Worm (Caenorhabditis elegans): ENCODE results near the gene cct-7.
A peak's percentile ranks its signal among the peaks of the same experiment; 100 is the strongest.

cct-7 gene

DNA sequence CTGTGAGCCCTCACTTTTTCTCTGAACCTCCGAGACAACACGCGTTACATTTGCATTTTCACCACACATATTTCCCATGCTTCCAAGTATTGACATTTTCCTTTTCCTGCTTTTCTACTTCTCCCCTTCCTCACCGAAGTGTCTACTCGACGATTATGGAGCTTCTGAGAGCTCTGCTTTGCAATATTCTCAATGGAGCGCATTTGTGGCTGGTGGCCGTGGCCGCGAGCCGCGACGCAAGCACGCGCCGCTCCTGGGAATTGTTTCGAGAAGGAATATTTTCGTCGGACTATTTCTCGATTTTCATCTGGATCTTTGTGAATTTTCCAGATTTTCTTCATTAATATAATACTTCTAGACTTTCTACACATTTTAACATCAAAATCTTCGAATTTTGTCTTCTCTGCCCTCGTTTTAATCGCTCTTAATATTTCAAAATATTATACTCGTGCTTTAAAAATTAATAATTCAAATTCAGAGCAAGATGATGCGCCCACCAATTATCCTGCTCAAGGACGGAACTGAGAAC is at the start of gene cct-7, which contains the start of gene T10B5.4 (continued):
- no peak for TF ChIP-seq hlh-15 (tag; optimal IDR thresholded peaks at IDR 0.05)
- TF ChIP-seq tbx-2 (tag; optimal IDR thresholded peaks at IDR 0.05): peak; percentile 96
- no peak for TF ChIP-seq pha-2 (tag; optimal IDR thresholded peaks at IDR 0.05)
- no peak for TF ChIP-seq fkh-6 (tag; optimal IDR thresholded peaks at IDR 0.05)
- TF ChIP-seq npax-4 (tag; optimal IDR thresholded peaks at IDR 0.05): no peak
- peak; percentile 85 for TF ChIP-seq ceh-34 (tag; optimal IDR thresholded peaks at IDR 0.05)
- TF ChIP-seq K02D7.2 (tag; optimal IDR thresholded peaks at IDR 0.05): no peak
- peak; percentile 81 for TF ChIP-seq hlh-30 (tag; optimal IDR thresholded peaks at IDR 0.05; ENCODE audit: insufficient read depth)
- peak; percentile 10 for TF ChIP-seq ceh-30 (tag; optimal IDR thresholded peaks at IDR 0.05)
- TF ChIP-seq F13H6.1 (tag; optimal IDR thresholded peaks at IDR 0.05): peak; percentile 48
- peak; percentile 64 for TF ChIP-seq tbx-7 (tag; optimal IDR thresholded peaks at IDR 0.05)
- no peak for TF ChIP-seq gmeb-2 (tag; optimal IDR thresholded peaks at IDR 0.05)
- TF ChIP-seq ceh-2 (tag; optimal IDR thresholded peaks at IDR 0.05): peak; percentile 88
- TF ChIP-seq unc-55 (GFP tag; optimal IDR thresholded peaks at IDR 0.05): peak; percentile 53
- no peak for TF ChIP-seq ama-1 (optimal IDR thresholded peaks at IDR 0.05)
- TF ChIP-seq lin-11 (tag; optimal IDR thresholded peaks at IDR 0.05): no peak
- peak; percentile 93 for TF ChIP-seq ceh-14 (tag; optimal IDR thresholded peaks at IDR 0.05)

DNA sequence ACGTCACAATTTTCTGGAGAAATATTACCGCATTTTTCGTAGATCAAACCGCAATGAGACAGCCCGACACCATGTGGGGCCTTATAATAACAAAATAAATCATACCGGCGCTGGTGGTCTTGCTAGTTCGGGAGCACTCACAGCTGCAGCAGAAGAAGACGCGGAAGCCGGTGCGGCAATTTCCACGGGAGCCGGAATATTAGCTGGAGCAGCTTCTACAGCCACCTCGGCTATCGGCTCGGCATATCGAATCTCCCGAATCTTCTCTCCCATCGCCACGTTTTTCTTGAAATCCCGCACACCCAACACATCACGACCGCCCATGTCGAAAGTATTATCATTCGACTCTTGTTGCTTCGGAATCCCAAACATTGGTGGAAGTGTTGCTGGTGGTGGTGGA is 47.5 kb upstream of the cct-7 start:
- TF ChIP-seq ets-4 (tag; optimal IDR thresholded peaks at IDR 0.05) (no peak), K02D7.2 (tag; optimal IDR thresholded peaks at IDR 0.05) (no peak), tbx-7 (tag; optimal IDR thresholded peaks at IDR 0.05) (no peak), ceh-19 (GFP tag; optimal IDR thresholded peaks at IDR 0.05) (no peak), ceh-14 (tag; optimal IDR thresholded peaks at IDR 0.05) (no peak), C38D4.7 (GFP tag; optimal IDR thresholded peaks at IDR 0.05) (no peak), fkh-10 (GFP tag; optimal IDR thresholded peaks at IDR 0.05) (no peak), hlh-6 (tag; optimal IDR thresholded peaks at IDR 0.05) (no peak), pag-3 (tag; optimal IDR thresholded peaks at IDR 0.05; ENCODE audit: borderline replicate concordance) (no peak), pax-1 (tag; optimal IDR thresholded peaks at IDR 0.05) (no peak), ama-1 (optimal IDR thresholded peaks at IDR 0.05) (no peak), F13H6.1 (tag; optimal IDR thresholded peaks at IDR 0.05) (no peak), sdc-2 (tag; optimal IDR thresholded peaks at IDR 0.05) (no peak), ceh-34 (tag; optimal IDR thresholded peaks at IDR 0.05) (no peak), ceh-18 (tag; optimal IDR thresholded peaks at IDR 0.05) (no peak), unc-42 (tag; optimal IDR thresholded peaks at IDR 0.05) (no peak)

DNA sequence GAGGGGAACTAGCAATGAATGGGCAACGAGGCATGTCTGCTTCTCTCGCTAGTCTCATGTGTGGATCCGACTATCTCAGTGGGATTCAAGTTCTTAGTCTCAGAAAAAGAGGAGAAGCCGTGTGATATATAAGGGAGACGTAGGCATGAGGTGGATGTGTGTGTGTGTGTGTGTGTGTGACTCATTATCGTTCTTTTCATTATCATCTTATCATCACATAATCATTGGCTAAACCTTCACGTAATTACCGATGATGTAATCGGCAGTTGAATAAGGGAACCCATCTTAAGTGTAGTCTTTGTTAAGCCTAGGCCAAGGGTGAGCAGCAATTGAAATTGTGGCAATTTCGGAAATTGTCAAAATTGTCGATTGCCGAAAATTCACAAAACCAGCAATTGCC is 42.1 kb upstream of the cct-7 start, which contains the start of gene Y32G9B.1:
Gene Y32G9B.1, minus strand, starts transcription at position 101 of the 400 bp plus-strand sequence.
- TF ChIP-seq sox-4 (tag; optimal IDR thresholded peaks at IDR 0.05) (no peak), ceh-30 (tag; optimal IDR thresholded peaks at IDR 0.05) (no peak), hlh-30 (tag; optimal IDR thresholded peaks at IDR 0.05; ENCODE audit: insufficient read depth) (no peak), elt-2 (tag; optimal IDR thresholded peaks at IDR 0.05) (peak; percentile 29), unc-86 (tag; optimal IDR thresholded peaks at IDR 0.05) (no peak), K02D7.2 (tag; optimal IDR thresholded peaks at IDR 0.05) (no peak)

DNA sequence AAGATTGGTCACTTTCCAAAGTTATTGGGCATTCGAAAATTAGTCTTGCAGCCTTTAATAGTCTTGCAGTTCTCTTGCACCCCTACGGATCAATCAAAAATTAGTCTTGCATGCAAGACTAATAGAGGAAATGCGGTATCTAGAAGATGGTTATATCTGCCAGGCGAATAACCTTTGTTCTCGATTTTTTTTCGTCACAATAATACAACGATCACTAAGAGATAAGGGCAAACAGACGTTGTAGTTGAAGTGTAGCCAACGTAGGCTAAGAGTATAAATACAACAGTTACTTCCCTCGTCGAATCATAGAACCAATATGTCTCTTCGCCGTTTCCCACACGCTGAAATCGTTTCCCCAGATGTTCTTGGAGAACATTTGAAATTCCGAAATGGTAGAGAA is 30.3 kb upstream of the cct-7 start, which contains the start of gene T10B5.8:
Gene T10B5.8, plus strand, starts transcription at position 301 of the 400 bp plus-strand sequence.
- TF ChIP-seq C38D4.7 (GFP tag; optimal IDR thresholded peaks at IDR 0.05) (no peak), sox-4 (tag; optimal IDR thresholded peaks at IDR 0.05) (no peak)

DNA sequence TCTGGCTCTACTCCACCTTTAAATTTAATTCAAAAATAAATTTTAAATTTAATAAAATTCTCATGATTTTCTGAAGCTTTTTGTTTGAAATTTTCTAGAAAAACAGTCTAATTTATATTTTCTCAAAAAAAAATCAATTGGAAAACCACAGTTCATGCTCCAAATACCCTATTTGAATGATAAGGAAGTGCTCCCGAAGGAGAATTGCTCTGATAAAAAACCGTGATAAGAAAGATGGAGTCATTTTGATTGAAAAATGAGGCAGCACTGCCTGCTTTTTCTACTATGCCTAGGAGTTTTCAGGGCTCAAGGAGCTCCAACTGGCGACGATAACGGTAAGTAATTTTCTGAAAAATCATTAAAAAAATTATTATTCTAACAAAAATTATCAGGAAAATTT is 26.1 kb upstream of the cct-7 start, which contains the start of gene T10B5.7:
Gene T10B5.7, plus strand, starts transcription at position 225 of the 400 bp plus-strand sequence.
- TF ChIP-seq elt-2 (tag; optimal IDR thresholded peaks at IDR 0.05) (peak; percentile 79), tbx-2 (tag; optimal IDR thresholded peaks at IDR 0.05) (no peak)

DNA sequence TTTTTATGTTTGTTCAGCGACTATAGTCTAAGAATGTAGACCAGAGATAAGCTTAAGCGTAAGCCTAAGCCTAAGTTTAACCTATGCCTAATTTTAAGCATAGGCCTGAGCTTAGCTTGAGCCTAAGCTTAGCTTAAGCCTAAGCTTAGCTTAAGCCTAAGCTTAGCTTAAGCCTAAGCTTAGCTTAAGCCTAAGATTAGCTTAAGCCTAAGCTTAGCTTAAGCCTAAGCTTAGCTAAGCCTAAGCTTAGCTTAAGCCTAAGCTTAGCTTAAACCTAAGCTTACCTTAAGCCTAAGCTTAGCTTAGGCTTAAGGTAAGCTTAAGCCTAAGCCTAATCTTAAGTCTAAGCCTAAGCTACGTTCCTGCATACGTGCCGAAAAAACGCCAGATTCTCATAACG is 23.5 kb upstream of the cct-7 start:
- no peak for TF ChIP-seq C08G9.2 (tag; optimal IDR thresholded peaks at IDR 0.05)
- no peak for TF ChIP-seq fkh-10 (GFP tag; optimal IDR thresholded peaks at IDR 0.05)
- peak; percentile 100 for TF ChIP-seq dve-1 (tag; optimal IDR thresholded peaks at IDR 0.05)
